Fruit fly (Drosophila melanogaster) whole organism, embryonic: Measurements from ENCODE around the gene Rab3GAP1.
A peak's percentile ranks its signal among the peaks of the same experiment; 100 is the strongest.

Experiments
- Antp ChIP-seq: fragments of 200-800 bp; sonication (Bioruptor generic); optimal IDR thresholded peaks from 3 replicates; lab custom pipeline; 2016; ENCODE audit warnings: missing biosample characterization, missing genetic modification characterization
- CG10209 ChIP-seq: fragments of 200-800 bp; sonication (Bioruptor generic); optimal IDR thresholded peaks from 3 replicates; lab custom pipeline; 2017; ENCODE audit warnings: missing biosample characterization, mild to moderate bottlenecking, missing genetic modification characterization, missing genetic modification reagents
- CG10366 ChIP-seq: fragments of 200-800 bp; sonication (Bioruptor generic); IDR thresholded peaks from 2 replicates; pipeline ENCODE4 v1.3.6; 2022; ENCODE audit warnings: missing biosample characterization, missing genetic modification characterization
- CG10543 ChIP-seq: fragments of 200-800 bp; sonication (Bioruptor generic); optimal IDR thresholded peaks from 3 replicates; lab custom pipeline; 2017; ENCODE audit warnings: missing biosample characterization, mild to moderate bottlenecking, missing genetic modification characterization, moderate library complexity
- CG12219 ChIP-seq: fragments of 200-800 bp; sonication (Bioruptor generic); optimal IDR thresholded peaks from 3 replicates; lab custom pipeline; 2018; ENCODE audit warnings: missing biosample characterization, mild to moderate bottlenecking, missing genetic modification characterization
- CG13775 ChIP-seq: fragments of 200-800 bp; sonication (Bioruptor generic); optimal IDR thresholded peaks from 3 replicates; lab custom pipeline; 2017; ENCODE audit warnings: missing biosample characterization, mild to moderate bottlenecking, missing genetic modification characterization
- CG14014 ChIP-seq: fragments of 200-800 bp; sonication (Bioruptor generic); IDR thresholded peaks from 2 replicates; pipeline ENCODE4 v1.3.6; 2022; ENCODE audit warnings: missing biosample characterization, missing genetic modification characterization
- CG15601 ChIP-seq: fragments of 200-800 bp; sonication (Bioruptor generic); optimal IDR thresholded peaks from 3 replicates; lab custom pipeline; 2019; ENCODE audit warnings: missing biosample characterization, mild to moderate bottlenecking, missing genetic modification characterization, moderate library complexity
- CG17186 ChIP-seq: fragments of 200-800 bp; sonication (Bioruptor generic); optimal IDR thresholded peaks from 3 replicates; lab custom pipeline; 2017; ENCODE audit warnings: missing biosample characterization, missing genetic modification reagents, missing genetic modification characterization
- CG18011 ChIP-seq: fragments of 200-800 bp; sonication (Bioruptor generic); optimal IDR thresholded peaks from 2 replicates; lab custom pipeline; 2017; ENCODE audit warnings: missing biosample characterization, missing genetic modification characterization, mild to moderate bottlenecking, moderate library complexity, missing genotype
- CG18599 ChIP-seq: fragments of 200-800 bp; sonication (Bioruptor generic); optimal IDR thresholded peaks from 3 replicates; lab custom pipeline; 2017; ENCODE audit warnings: missing biosample characterization, missing genetic modification characterization, mild to moderate bottlenecking, moderate library complexity, missing genetic modification reagents
- CG4328 ChIP-seq: fragments of 200-800 bp; sonication (Bioruptor generic); optimal IDR thresholded peaks from 3 replicates; lab custom pipeline; 2017; ENCODE audit warnings: missing biosample characterization, missing genetic modification reagents, missing genetic modification characterization
- CG6813 ChIP-seq: fragments of 200-800 bp; sonication (Bioruptor generic); optimal IDR thresholded peaks from 2 replicates; lab custom pipeline; 2017; ENCODE audit warnings: missing biosample characterization, missing genetic modification characterization, mild to moderate bottlenecking, moderate library complexity, missing genetic modification reagents
- CG7357 ChIP-seq: fragments of 200-800 bp; sonication (Bioruptor generic); IDR thresholded peaks from 3 replicates; pipeline ENCODE4 v1.3.6; 2022; ENCODE audit warnings: missing biosample characterization, missing genetic modification characterization
- CG8089 ChIP-seq: fragments of 200-800 bp; sonication (Bioruptor generic); optimal IDR thresholded peaks from 3 replicates; lab custom pipeline; 2016; ENCODE audit warnings: missing biosample characterization, missing genetic modification characterization
- CG8765 ChIP-seq: fragments of 200-800 bp; sonication (Bioruptor generic); IDR thresholded peaks from 2 replicates; pipeline ENCODE4 v1.3.6; 2022; ENCODE audit warnings: missing biosample characterization, missing genetic modification characterization
- CG9727 ChIP-seq: fragments of 200-800 bp; sonication (Bioruptor generic); optimal IDR thresholded peaks from 3 replicates; lab custom pipeline; 2017; ENCODE audit warnings: missing biosample characterization, mild to moderate bottlenecking, missing genetic modification characterization
- CG9876 ChIP-seq: fragments of 200-800 bp; sonication (Bioruptor generic); optimal IDR thresholded peaks from 2 replicates; lab custom pipeline; 2016; ENCODE audit warnings: missing biosample characterization, missing genetic modification characterization
- Camta ChIP-seq: fragments of 200-800 bp; sonication (Bioruptor generic); optimal IDR thresholded peaks from 2 replicates; lab custom pipeline; 2016; ENCODE audit warnings: missing biosample characterization, missing genetic modification characterization
- D19B ChIP-seq: fragments of 200-800 bp; sonication (Bioruptor generic); optimal IDR thresholded peaks from 2 replicates; lab custom pipeline; 2017; ENCODE audit warnings: missing biosample characterization, mild to moderate bottlenecking, missing genetic modification characterization
- Dip3 ChIP-seq: fragments of 200-800 bp; sonication (Bioruptor generic); optimal IDR thresholded peaks from 3 replicates; lab custom pipeline; 2016; ENCODE audit warnings: missing biosample characterization, missing genetic modification characterization
- Fer1 ChIP-seq: fragments of 200-800 bp; sonication (Bioruptor generic); optimal IDR thresholded peaks from 2 replicates; lab custom pipeline; 2017; ENCODE audit warnings: missing biosample characterization, mild to moderate bottlenecking, missing genetic modification characterization
- Gsc ChIP-seq: fragments of 200-800 bp; sonication (Bioruptor generic); IDR thresholded peaks from 2 replicates; pipeline ENCODE4 v1.3.6; 2022; ENCODE audit warnings: missing biosample characterization, missing genetic modification characterization
- HLH3B ChIP-seq: fragments of 200-800 bp; sonication (Bioruptor generic); IDR thresholded peaks from 2 replicates; pipeline ENCODE4 v1.3.6; 2022; ENCODE audit warnings: missing biosample characterization, missing genetic modification characterization
- Hmx ChIP-seq: fragments of 200-800 bp; sonication (Bioruptor generic); optimal IDR thresholded peaks from 2 replicates; lab custom pipeline; 2016; ENCODE audit warnings: missing biosample characterization, missing genetic modification characterization
- Hr39 ChIP-seq: fragments of >200 bp; optimal IDR thresholded peaks from 2 replicates; lab custom pipeline; 2017
- Jarid2 ChIP-seq: fragments of 200-800 bp; sonication (Bioruptor generic); optimal IDR thresholded peaks from 3 replicates; lab custom pipeline; 2017; ENCODE audit warnings: mild to moderate bottlenecking, missing biosample characterization, missing genetic modification reagents, missing genetic modification characterization
- Mad ChIP-seq: fragments of 200-800 bp; sonication (Bioruptor generic); optimal IDR thresholded peaks from 2 replicates; lab custom pipeline; 2016; ENCODE audit warnings: missing biosample characterization, missing genetic modification characterization
- Med ChIP-seq: fragments of 200-800 bp; sonication (Bioruptor generic); peaks from one replicate; lab custom pipeline; 2016; ENCODE audit warnings: missing biosample characterization, missing genetic modification characterization, mild to moderate bottlenecking, inconsistent platforms, moderate library complexity
- Nf-YA ChIP-seq: fragments of 200-800 bp; sonication (Bioruptor generic); IDR thresholded peaks from 2 replicates; pipeline ENCODE4 v1.3.6; 2022; ENCODE audit warnings: missing biosample characterization, missing genetic modification characterization
- Rfx ChIP-seq: fragments of 200-800 bp; sonication (Bioruptor generic); IDR thresholded peaks from 2 replicates; pipeline ENCODE4 v1.3.6; 2022; ENCODE audit warnings: missing biosample characterization, missing genetic modification characterization
- Sry-δ ChIP-seq: fragments of 200-800 bp; sonication (Bioruptor generic); optimal IDR thresholded peaks from 2 replicates; lab custom pipeline; 2016; ENCODE audit warnings: missing biosample characterization, missing genetic modification characterization
- cad ChIP-seq: fragments of >200 bp; optimal IDR thresholded peaks from 2 replicates; lab custom pipeline; 2017; ENCODE audit warnings: missing biosample characterization, missing genetic modification characterization
- chif ChIP-seq, 2 experiments: fragments of 200-800 bp; sonication (Bioruptor generic); optimal IDR thresholded peaks; 3 replicates each; lab custom pipeline; 2016; ENCODE audit warnings: missing biosample characterization in 2 of 2, missing genetic modification characterization in 2 of 2
- chn ChIP-seq: fragments of 200-800 bp; sonication (Bioruptor generic); optimal IDR thresholded peaks from 2 replicates; lab custom pipeline; 2016; ENCODE audit warnings: missing biosample characterization, missing genetic modification characterization
- crp ChIP-seq, 2 experiments: fragments of 200-800 bp; sonication (Bioruptor generic); optimal IDR thresholded peaks; 2 replicates in 1 of 2; 3 replicates in 1 of 2; lab custom pipeline; 2017; ENCODE audit warnings: missing biosample characterization in 2 of 2, missing genetic modification characterization in 2 of 2, mild to moderate bottlenecking in 1 of 2, moderate library complexity in 1 of 2
- dan ChIP-seq: fragments of 200-800 bp; sonication (Bioruptor generic); IDR thresholded peaks from 2 replicates; pipeline ENCODE4 v1.3.6; 2022; ENCODE audit warnings: missing biosample characterization, missing genetic modification characterization
- dmrt99B ChIP-seq: fragments of 200-800 bp; sonication (Bioruptor generic); optimal IDR thresholded peaks from 2 replicates; lab custom pipeline; 2018; ENCODE audit warnings: missing biosample characterization, mild to moderate bottlenecking, missing genetic modification characterization, moderate library complexity
- ems ChIP-seq: fragments of 200-800 bp; sonication (Bioruptor generic); optimal IDR thresholded peaks from 3 replicates; lab custom pipeline; 2016; ENCODE audit warnings: missing biosample characterization, missing genetic modification characterization
- en ChIP-seq: fragments of 200-800 bp; sonication (Bioruptor generic); optimal IDR thresholded peaks from 2 replicates; lab custom pipeline; 2016; ENCODE audit warnings: missing biosample characterization, missing genetic modification characterization
- fru ChIP-seq: fragments of >200 bp; optimal IDR thresholded peaks from 2 replicates; lab custom pipeline; 2017
- ftz-f1 ChIP-seq: fragments of 200-800 bp; sonication (Bioruptor generic); optimal IDR thresholded peaks from 2 replicates; lab custom pipeline; 2016; ENCODE audit warnings: missing biosample characterization, missing genetic modification characterization
- her ChIP-seq: fragments of 200-800 bp; sonication (Bioruptor generic); optimal IDR thresholded peaks from 2 replicates; lab custom pipeline; 2016; ENCODE audit warnings: missing biosample characterization, missing genetic modification characterization
- lola ChIP-seq, 3 experiments: fragments of >200 bp in 2 of 3; fragments of 200-800 bp in 1 of 3; sonication (Bioruptor generic) in 1 of 3; optimal IDR thresholded peaks; 2 replicates each; lab custom pipeline; 2017 to 2019; ENCODE audit warnings: missing biosample characterization in 3 of 3, missing genetic modification characterization in 3 of 3, mild to moderate bottlenecking in 1 of 3, moderate library complexity in 1 of 3
- nau ChIP-seq: fragments of 200-800 bp; sonication (Bioruptor generic); optimal IDR thresholded peaks from 3 replicates; lab custom pipeline; 2017; ENCODE audit warnings: missing biosample characterization, mild to moderate bottlenecking, missing genetic modification characterization, missing genetic modification reagents
- oc ChIP-seq: fragments of 200-800 bp; sonication (Bioruptor generic); optimal IDR thresholded peaks from 2 replicates; lab custom pipeline; 2018; ENCODE audit warnings: missing biosample characterization, mild to moderate bottlenecking, missing genetic modification characterization, moderate library complexity
- p53 ChIP-seq: fragments of 200-800 bp; sonication (Bioruptor generic); optimal IDR thresholded peaks from 2 replicates; lab custom pipeline; 2016; ENCODE audit warnings: missing biosample characterization, missing genetic modification characterization
- run ChIP-seq: fragments of 200-800 bp; sonication (Bioruptor generic); optimal IDR thresholded peaks from 3 replicates; lab custom pipeline; 2018; ENCODE audit warnings: missing biosample characterization, mild to moderate bottlenecking, missing genetic modification characterization
- sob ChIP-seq: fragments of 200-800 bp; sonication (Bioruptor generic); IDR thresholded peaks from 2 replicates; pipeline ENCODE4 v1.3.6; 2022; ENCODE audit warnings: missing biosample characterization, missing genetic modification characterization
- ttk ChIP-seq: fragments of 200-800 bp; sonication (Bioruptor generic); IDR thresholded peaks from 2 replicates; pipeline ENCODE4 v2.1.2; 2022; ENCODE audit warnings: missing biosample characterization, missing genetic modification characterization
- tup ChIP-seq: fragments of 200-800 bp; sonication (Bioruptor generic); optimal IDR thresholded peaks from 2 replicates; lab custom pipeline; 2016; ENCODE audit warnings: missing biosample characterization, mild to moderate bottlenecking, missing genetic modification characterization, moderate library complexity

Rab3GAP1 gene

DNA sequence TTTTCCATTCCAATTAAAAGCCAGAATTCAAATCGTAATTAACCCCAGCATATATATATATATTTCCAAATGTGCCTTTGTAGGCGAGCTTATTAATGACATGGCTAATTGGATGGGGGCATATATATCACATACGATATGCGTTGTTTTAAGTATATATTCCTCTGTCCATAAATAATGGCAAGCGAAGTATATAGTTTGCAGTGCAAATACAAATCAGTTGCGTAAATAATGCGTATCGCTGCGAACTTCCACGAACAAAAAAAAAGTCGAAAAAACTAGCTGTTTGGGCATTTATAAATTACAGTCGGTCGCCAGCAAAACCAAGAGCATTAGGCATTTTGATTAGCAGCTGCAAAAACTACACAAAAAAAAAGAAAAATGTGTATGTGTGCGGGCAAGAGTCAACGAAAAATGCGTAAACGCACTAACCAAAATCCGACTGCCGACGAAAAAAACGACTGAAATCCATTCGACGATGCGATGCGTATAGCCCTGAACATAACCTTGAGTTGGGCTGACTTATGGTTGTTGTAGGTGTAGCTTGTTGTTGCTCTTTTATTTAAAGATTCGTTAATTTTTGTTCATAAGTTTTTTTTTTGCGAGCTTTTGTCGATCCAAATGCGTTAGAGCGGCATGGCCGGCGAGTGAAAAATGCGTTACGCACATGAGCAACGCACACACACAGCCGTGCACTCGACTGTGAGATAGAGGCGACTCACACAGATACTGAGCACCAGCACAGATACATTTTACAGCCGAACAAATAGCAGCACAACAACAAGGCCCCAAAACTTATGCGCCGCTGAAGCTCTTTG lies 27.1 kb upstream of the Rab3GAP1 start (continued):
- TF ChIP-seq CG15601 (tag; lab: Kevin White, UChicago), result no peak
- no peak for TF ChIP-seq CG8089
- TF ChIP-seq CG4328 (GFP tag; lab: Kevin White, UChicago), result no peak
- TF ChIP-seq cad (GFP tag; lab: Kevin White, UChicago), result no peak
- TF ChIP-seq Hr39, result no peak
- no peak for TF ChIP-seq Jarid2
- TF ChIP-seq her (GFP tag; lab: Kevin White, UChicago), result no peak
- no peak for TF ChIP-seq sob (GFP tag; lab: Robert Waterston, UW)
- no peak for TF ChIP-seq HLH3B (GFP tag; lab: Robert Waterston, UW)
- TF ChIP-seq CG10366, result no peak
- no peak for TF ChIP-seq CG9876 (GFP tag; lab: Kevin White, UChicago)
- no peak for TF ChIP-seq fru (lab: Kevin White, UChicago)
- no peak for TF ChIP-seq chif (GFP tag; optimal IDR thresholded peaks at IDR 0.05; lab: Kevin White, UChicago)
- TF ChIP-seq CG14014 (GFP tag; lab: Robert Waterston, UW), result no peak
- no peak for TF ChIP-seq Nf-YA (GFP tag; lab: Robert Waterston, UW)
- peak; percentile 73 for TF ChIP-seq Med (GFP tag; lab: Kevin White, UChicago)
- no peak for TF ChIP-seq CG10209 (GFP tag; lab: Kevin White, UChicago)
- no peak for TF ChIP-seq CG9727 (GFP tag; lab: Kevin White, UChicago)
- peak; percentile 1 for TF ChIP-seq D19B
- no peak for TF ChIP-seq ems
- no peak for TF ChIP-seq CG7357 (GFP tag; lab: Robert Waterston, UW)
- no peak for TF ChIP-seq tup (GFP tag; lab: Kevin White, UChicago)
- no peak for TF ChIP-seq Dip3 (GFP tag; lab: Kevin White, UChicago)
- TF ChIP-seq Mad (GFP tag; lab: Kevin White, UChicago), result no peak
- TF ChIP-seq CG12219 (GFP tag; lab: Kevin White, UChicago), result no peak
- no peak for TF ChIP-seq Antp (GFP tag; lab: Kevin White, UChicago)
- TF ChIP-seq lola (GFP tag; optimal IDR thresholded peaks at IDR 0.05; lab: Kevin White, UChicago), result no peak
- TF ChIP-seq CG18599, result peak; percentile 52
- TF ChIP-seq dmrt99B (tag; lab: Kevin White, UChicago), result no peak
- TF ChIP-seq en, result no peak
- TF ChIP-seq Gsc (GFP tag; lab: Robert Waterston, UW), result no peak
- no peak for TF ChIP-seq CG13775 (GFP tag; lab: Kevin White, UChicago)
- peak; percentile 89 for TF ChIP-seq ftz-f1 (GFP tag; lab: Kevin White, UChicago)
- no peak for TF ChIP-seq chn (GFP tag; lab: Kevin White, UChicago)
- TF ChIP-seq run (tag; lab: Kevin White, UChicago), result no peak
- peak; percentile 54 for TF ChIP-seq Fer1 (GFP tag; lab: Kevin White, UChicago)
- no peak for TF ChIP-seq crp (GFP tag; optimal IDR thresholded peaks at IDR 0.05; lab: Kevin White, UChicago)
- no peak for TF ChIP-seq CG6813
- no peak for TF ChIP-seq Hmx (GFP tag; lab: Kevin White, UChicago)
- no peak for TF ChIP-seq CG18011 (GFP tag; lab: Kevin White, UChicago)
- TF ChIP-seq oc (tag; lab: Kevin White, UChicago), result no peak
- no peak for TF ChIP-seq Sry-δ (GFP tag; lab: Kevin White, UChicago)
- TF ChIP-seq Camta (GFP tag; lab: Kevin White, UChicago), result no peak
- TF ChIP-seq Rfx (GFP tag; lab: Robert Waterston, UW), result no peak
- no peak for TF ChIP-seq dan (GFP tag; lab: Robert Waterston, UW)
- peak; percentile 29 for TF ChIP-seq nau
- no peak for TF ChIP-seq CG17186 (GFP tag; lab: Kevin White, UChicago)
- no peak for TF ChIP-seq p53 (GFP tag; lab: Kevin White, UChicago)
- TF ChIP-seq CG8765 (GFP tag; lab: Robert Waterston, UW), result no peak
- TF ChIP-seq ttk, result no peak
- no peak for TF ChIP-seq CG10543 (GFP tag; lab: Kevin White, UChicago)
